Fruit fly (Drosophila melanogaster) whole organism, embryonic: ENCODE data around the gene eys.
A peak's percentile ranks its signal among the peaks of the same experiment; 100 is the strongest.

Experiments used
- C15 ChIP-seq: fragments of 200-800 bp; sonication (Bioruptor generic); IDR thresholded peaks from 3 replicates; pipeline ENCODE4 v1.3.6; 2022; ENCODE audit warnings: missing biosample characterization, missing genetic modification characterization
- CG14441 ChIP-seq: fragments of 200-800 bp; sonication (Bioruptor generic); IDR thresholded peaks from 2 replicates; pipeline ENCODE4 v1.3.6; 2022; ENCODE audit warnings: missing biosample characterization, missing genetic modification characterization
- CG1603 ChIP-seq: fragments of 200-800 bp; sonication (Bioruptor generic); optimal IDR thresholded peaks from 2 replicates; lab custom pipeline; 2019; ENCODE audit warnings: missing biosample characterization, mild to moderate bottlenecking, missing genetic modification characterization, moderate library complexity
- CG43689 ChIP-seq: fragments of 200-800 bp; sonication (Bioruptor generic); IDR thresholded peaks from 2 replicates; pipeline ENCODE4 v1.3.6; 2022; ENCODE audit warnings: missing biosample characterization, missing genetic modification characterization
- Scr ChIP-seq: fragments of 200-800 bp; sonication (Bioruptor generic); IDR thresholded peaks from 2 replicates; pipeline ENCODE4 v1.3.6; 2022; ENCODE audit warnings: missing biosample characterization, missing genetic modification characterization; ENCODE audit not compliant: partially characterized antibody
- ac ChIP-seq: fragments of 200-800 bp; sonication (Bioruptor generic); optimal IDR thresholded peaks from 3 replicates; lab custom pipeline; 2017; ENCODE audit warnings: missing biosample characterization, mild to moderate bottlenecking, missing genetic modification characterization
- caup ChIP-seq: fragments of 200-800 bp; sonication (Bioruptor generic); optimal IDR thresholded peaks from 3 replicates; lab custom pipeline; 2017; ENCODE audit warnings: missing biosample characterization, mild to moderate bottlenecking, missing genetic modification characterization, moderate library complexity; ENCODE audit not compliant: severe bottlenecking
- dan ChIP-seq: fragments of 200-800 bp; sonication (Bioruptor generic); IDR thresholded peaks from 2 replicates; pipeline ENCODE4 v1.3.6; 2022; ENCODE audit warnings: missing biosample characterization, missing genetic modification characterization
- jigr1 ChIP-seq: fragments of 200-800 bp; sonication (Bioruptor generic); IDR thresholded peaks from 3 replicates; pipeline ENCODE4 v1.3.6; 2022; ENCODE audit warnings: missing biosample characterization, missing genetic modification characterization
- klu ChIP-seq: fragments of 200-800 bp; sonication (Bioruptor generic); IDR thresholded peaks from 2 replicates; pipeline ENCODE4 v1.3.6; 2022; ENCODE audit warnings: missing biosample characterization, missing genetic modification characterization
- ttk ChIP-seq: fragments of 200-800 bp; sonication (Bioruptor generic); IDR thresholded peaks from 2 replicates; pipeline ENCODE4 v2.1.2; 2022; ENCODE audit warnings: missing biosample characterization, missing genetic modification characterization

DNA sequence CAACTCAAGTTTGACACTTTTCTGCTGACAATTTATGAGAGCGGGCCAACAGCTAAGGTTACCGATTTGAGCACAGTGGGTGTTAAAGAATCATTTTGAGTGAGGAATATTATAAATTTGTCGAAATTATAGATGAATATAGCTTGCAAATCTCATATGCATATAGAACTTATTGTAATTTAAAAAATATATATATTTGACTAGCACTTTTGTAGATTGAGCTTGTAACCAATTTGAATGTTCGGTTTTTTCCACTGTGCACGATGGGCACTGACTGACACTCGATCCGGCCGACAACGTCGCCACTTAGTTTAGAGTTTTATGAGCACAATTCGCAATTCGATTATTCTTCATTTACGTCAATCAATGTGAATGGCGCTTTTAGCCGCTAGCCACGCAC lies 87.0 kb downstream of the eys start:
- TF ChIP-seq dan (GFP tag; lab: Robert Waterston, UW) = no peak
- TF ChIP-seq Scr (GFP tag; lab: Robert Waterston, UW) = no peak
- TF ChIP-seq jigr1 (GFP tag; lab: Robert Waterston, UW) = no peak
- TF ChIP-seq ttk = peak; percentile 6; the same call in 1 of the 2 replicates
- no peak for TF ChIP-seq CG1603 (tag; lab: Kevin White, UChicago)
- TF ChIP-seq klu (GFP tag; lab: Robert Waterston, UW) = no peak
- TF ChIP-seq ac = no peak
- TF ChIP-seq CG14441 = 0 out of 2 replicates have a peak, but pooled peaks have one; percentile 10
- TF ChIP-seq C15 (GFP tag; lab: Robert Waterston, UW) = no peak
- no peak for TF ChIP-seq CG43689
- no peak for TF ChIP-seq caup (GFP tag; lab: Kevin White, UChicago)
